Worm (Caenorhabditis elegans): ENCODE results near the gene cyp-33C11.

ce11 chrV:682031-682430 lies 30.8 kb downstream of the cyp-33C11 start, which contains the start of gene srx-23:
- no peak for TF ChIP-seq fos-1 (tag; optimal IDR thresholded peaks at IDR 0.05)
- no peak for TF ChIP-seq nhr-237 (tag; optimal IDR thresholded peaks at IDR 0.05)
- TF ChIP-seq mdl-1 (tag; optimal IDR thresholded peaks at IDR 0.05) = no peak
- TF ChIP-seq egl-27 (tag; optimal IDR thresholded peaks at IDR 0.05) = no peak
- TF ChIP-seq pqm-1 (tag; optimal IDR thresholded peaks at IDR 0.05) = no peak
- no peak for TF ChIP-seq ama-1 (optimal IDR thresholded peaks at IDR 0.05)
- no peak for TF ChIP-seq unc-39 (tag; optimal IDR thresholded peaks at IDR 0.05)
- TF ChIP-seq nhr-12 (tag; optimal IDR thresholded peaks at IDR 0.05) = no peak

Measured in whole organism, L3 larva.